Worm (Caenorhabditis elegans) whole organism, young adult: Measurements from ENCODE around the gene sir-2.3.

Experiments used
- B0261.1 ChIP-seq: sonication (generic microtip); optimal IDR thresholded peaks from 2 replicates; lab custom pipeline; 2016; ENCODE audit warnings: mild to moderate bottlenecking, missing genetic modification characterization, moderate library complexity, missing compliant biosample characterization
- B0336.3 ChIP-seq: fragments of 200-800 bp; sonication (Bioruptor generic); IDR thresholded peaks from 2 replicates; pipeline ENCODE4 v1.3.6; 2022; ENCODE audit warnings: missing genetic modification characterization, missing compliant biosample characterization
- C06A6.2 ChIP-seq: fragments of 200-800 bp; sonication (Bioruptor generic); conservative IDR thresholded peaks from 2 replicates; pipeline ENCODE4 v1.3.6; 2022; ENCODE audit warnings: missing genetic modification characterization, missing compliant biosample characterization
- F22D6.2 ChIP-seq: sonication (generic microtip); optimal IDR thresholded peaks from 2 replicates; lab custom pipeline; 2016; ENCODE audit warnings: mild to moderate bottlenecking, missing genetic modification characterization, missing compliant biosample characterization
- F37B4.10 ChIP-seq: fragments of 200-800 bp; sonication (Bioruptor generic); IDR thresholded peaks from 2 replicates; pipeline ENCODE4 v1.3.6; 2022; ENCODE audit warnings: missing genetic modification characterization, missing compliant biosample characterization
- F39B2.1 ChIP-seq: fragments of 200-800 bp; sonication (Bioruptor generic); IDR thresholded peaks from 2 replicates; pipeline ENCODE4 v1.3.6; 2022; ENCODE audit warnings: missing genetic modification reagents, missing genetic modification characterization, missing compliant biosample characterization
- T26A5.8 ChIP-seq: sonication (generic microtip); optimal IDR thresholded peaks from 2 replicates; lab custom pipeline; 2016; ENCODE audit warnings: missing genetic modification characterization, missing compliant biosample characterization
- ama-1 ChIP-seq, 3 experiments: fragments of 150-350 bp in 1 of 3; sonication (generic microtip) in 2 of 3; optimal IDR thresholded peaks; 2 replicates each; lab custom pipeline; 2014 to 2018; ENCODE audit warnings: missing biosample characterization in 2 of 3, missing genetic modification characterization in 2 of 3, missing genetic modification reagents in 2 of 3
- aptf-2 ChIP-seq: fragments of 200-800 bp; sonication (Bioruptor generic); conservative IDR thresholded peaks from 2 replicates; pipeline ENCODE4 v1.3.6; 2022; ENCODE audit warnings: missing genetic modification reagents, missing genetic modification characterization, missing compliant biosample characterization
- attf-6 ChIP-seq: fragments of 200-800 bp; sonication (Bioruptor generic); IDR thresholded peaks from 2 replicates; pipeline ENCODE4 v1.3.6; 2022; ENCODE audit warnings: missing genetic modification reagents, missing genetic modification characterization, missing compliant biosample characterization
- bed-1 ChIP-seq: fragments of 200-800 bp; sonication (Bioruptor generic); IDR thresholded peaks from 2 replicates; pipeline ENCODE4 v1.3.6; 2022; ENCODE audit warnings: missing genetic modification reagents, missing genetic modification characterization, missing compliant biosample characterization
- cebp-1 ChIP-seq, 2 experiments: fragments of 200-800 bp in 1 of 2; sonication (Bioruptor generic) in 1 of 2; sonication (generic microtip) in 1 of 2; IDR thresholded peaks in 1 of 2; optimal IDR thresholded peaks in 1 of 2; 2 replicates each; pipeline versions ENCODE4 v1.3.6 to Lab custom; 2017 to 2022; ENCODE audit warnings: missing compliant biosample characterization in 2 of 2, missing genetic modification characterization in 2 of 2, mild to moderate bottlenecking in 1 of 2, missing genetic modification reagents in 1 of 2, moderate library complexity in 1 of 2
- ceh-58 ChIP-seq: fragments of 200-800 bp; sonication (Bioruptor generic); IDR thresholded peaks from 2 replicates; pipeline ENCODE4 v1.3.6; 2022; ENCODE audit warnings: missing genetic modification characterization, missing compliant biosample characterization
- efl-1 ChIP-seq: fragments of 150-350 bp; optimal IDR thresholded peaks from 2 replicates; lab custom pipeline; 2014; ENCODE audit warnings: missing biosample characterization, missing genetic modification reagents, missing genetic modification characterization
- ets-4 ChIP-seq: fragments of 200-800 bp; sonication (Bioruptor generic); optimal IDR thresholded peaks from 2 replicates; lab custom pipeline; 2018; ENCODE audit warnings: mild to moderate bottlenecking, missing genetic modification characterization, missing compliant biosample characterization
- fkh-3 ChIP-seq: sonication (generic microtip); optimal IDR thresholded peaks from 2 replicates; lab custom pipeline; 2016; ENCODE audit warnings: mild to moderate bottlenecking, missing genetic modification characterization, missing compliant biosample characterization
- hmg-1.2 ChIP-seq: fragments of 200-800 bp; sonication (Bioruptor generic); IDR thresholded peaks from 2 replicates; pipeline ENCODE4 v1.3.6; 2022; ENCODE audit warnings: missing genetic modification reagents, missing genetic modification characterization, missing compliant biosample characterization
- hmg-20 ChIP-seq: fragments of 200-800 bp; sonication (Bioruptor generic); IDR thresholded peaks from 2 replicates; pipeline ENCODE4 v1.3.6; 2022; ENCODE audit warnings: missing genetic modification reagents, missing genetic modification characterization, missing compliant biosample characterization
- hsf-1 ChIP-seq: fragments of 200-800 bp; sonication (Bioruptor generic); IDR thresholded peaks from 2 replicates; pipeline ENCODE4 v1.3.6; 2022; ENCODE audit warnings: missing genetic modification reagents, missing genetic modification characterization, missing compliant biosample characterization
- lin-35 ChIP-seq, 3 experiments: fragments of 150-350 bp in 2 of 3; sonication (generic microtip) in 1 of 3; optimal IDR thresholded peaks; 2 replicates each; lab custom pipeline; 2014 to 2018; ENCODE audit warnings: missing biosample characterization in 3 of 3, missing genetic modification characterization in 3 of 3, missing genetic modification reagents in 3 of 3
- mel-28 ChIP-seq: sonication (generic microtip); optimal IDR thresholded peaks from 2 replicates; lab custom pipeline; 2016; ENCODE audit warnings: borderline replicate concordance, mild to moderate bottlenecking, missing genetic modification characterization, missing compliant biosample characterization
- mes-4 ChIP-seq: sonication (generic microtip); optimal IDR thresholded peaks from 2 replicates; lab custom pipeline; 2016; ENCODE audit warnings: missing genotype, missing genetic modification characterization, missing compliant biosample characterization
- nfya-1 ChIP-seq: sonication (generic microtip); optimal IDR thresholded peaks from 2 replicates; lab custom pipeline; 2017; ENCODE audit warnings: antibody characterized with exemption, missing compliant biosample characterization, missing genetic modification characterization, borderline replicate concordance; ENCODE audit not compliant: insufficient read depth
- nhr-27 ChIP-seq: fragments of 200-800 bp; sonication (Bioruptor generic); optimal IDR thresholded peaks from 2 replicates; lab custom pipeline; 2018; ENCODE audit warnings: mild to moderate bottlenecking, missing genetic modification characterization, moderate library complexity, missing compliant biosample characterization
- sea-2 ChIP-seq: fragments of 200-800 bp; sonication (Bioruptor generic); IDR thresholded peaks from 2 replicates; pipeline ENCODE4 v1.3.6; 2022; ENCODE audit warnings: missing genetic modification characterization, missing compliant biosample characterization
- somi-1 ChIP-seq: fragments of 200-800 bp; sonication (Bioruptor generic); optimal IDR thresholded peaks from 2 replicates; lab custom pipeline; 2018; ENCODE audit warnings: mild to moderate bottlenecking, missing genetic modification characterization, missing compliant biosample characterization
- sptf-2 ChIP-seq: fragments of 200-800 bp; sonication (Bioruptor generic); optimal IDR thresholded peaks from 2 replicates; lab custom pipeline; 2018; ENCODE audit warnings: mild to moderate bottlenecking, missing genetic modification characterization, missing compliant biosample characterization
- tbp1 ChIP-seq: fragments of 200-800 bp; sonication (Bioruptor generic); optimal IDR thresholded peaks from 2 replicates; lab custom pipeline; 2018; ENCODE audit warnings: mild to moderate bottlenecking, missing genetic modification characterization, missing compliant biosample characterization

sir-2.3 gene

ce11 chrX:13379072-13379471, 47.6 kb downstream of the sir-2.3 start (continued):
- TF ChIP-seq F37B4.10 (GFP tag; lab: Robert Waterston, UW) (no peak), T26A5.8 (tag; lab: Kevin White, UChicago) (no peak), mes-4 (tag; lab: Kevin White, UChicago) (no peak), nfya-1 (tag; lab: Kevin White, UChicago) (no peak)

- TF ChIP-seq lin-35 (GFP tag; optimal IDR thresholded peaks at IDR 0.05; lab: Kevin White, UChicago): no peak
- no peak for TF ChIP-seq ets-4 (GFP tag; lab: Kevin White, UChicago)
- no peak for TF ChIP-seq efl-1 (GFP tag; lab: Kevin White, UChicago)
- no peak for TF ChIP-seq attf-6 (GFP tag; lab: Robert Waterston, UW)
- no peak for TF ChIP-seq sptf-2 (GFP tag; lab: Kevin White, UChicago)
- TF ChIP-seq B0336.3 (GFP tag; lab: Robert Waterston, UW): no peak
- TF ChIP-seq F39B2.1 (GFP tag; lab: Robert Waterston, UW): no peak
- TF ChIP-seq aptf-2 (GFP tag; lab: Robert Waterston, UW): no peak
- no peak for TF ChIP-seq fkh-3 (tag; lab: Kevin White, UChicago)
- TF ChIP-seq ama-1 (optimal IDR thresholded peaks at IDR 0.05; lab: Kevin White, UChicago): no peak
- TF ChIP-seq ama-1 (GFP tag; optimal IDR thresholded peaks at IDR 0.05; lab: Kevin White, UChicago): no peak
- TF ChIP-seq C06A6.2 (GFP tag; lab: Robert Waterston, UW): no peak
- TF ChIP-seq hsf-1 (GFP tag; lab: Robert Waterston, UW): no peak
- TF ChIP-seq B0261.1: no peak
- TF ChIP-seq sea-2 (GFP tag; lab: Robert Waterston, UW): no peak
- TF ChIP-seq tbp1 (GFP tag; lab: Kevin White, UChicago): no peak
- TF ChIP-seq somi-1 (GFP tag; lab: Kevin White, UChicago): no peak
- TF ChIP-seq hmg-20: no peak
- TF ChIP-seq hmg-1.2 (GFP tag; lab: Robert Waterston, UW): no peak
- TF ChIP-seq, all 124 proteins: peak for 0
Observed at ce11 chrX:13380988-13381742, 49.7 kb downstream of the sir-2.3 start.

ce11 chrX:13383273-13383672, 51.8 kb downstream of the sir-2.3 start:
- no peak for TF ChIP-seq bed-1 (GFP tag; lab: Robert Waterston, UW)
- no peak for TF ChIP-seq F22D6.2 (tag; lab: Kevin White, UChicago)
- no peak for TF ChIP-seq nhr-27 (tag; lab: Kevin White, UChicago)
- TF ChIP-seq cebp-1 (GFP tag; IDR thresholded peaks at IDR 0.05; lab: Robert Waterston, UW): no peak
- no peak for TF ChIP-seq cebp-1 (tag; optimal IDR thresholded peaks at IDR 0.05; lab: Kevin White, UChicago)
- no peak for TF ChIP-seq sptf-2 (GFP tag; lab: Kevin White, UChicago)
- no peak for TF ChIP-seq mel-28 (tag; lab: Kevin White, UChicago)
- no peak for TF ChIP-seq ceh-58 (GFP tag; lab: Robert Waterston, UW)
